Fruit fly (Drosophila melanogaster) whole organism, embryonic: Measurements from ENCODE around the gene Trim9.
A peak's percentile ranks its signal among the peaks of the same experiment; 100 is the strongest.

Experiments used
- Ada2b ChIP-seq: fragments of 200-800 bp; sonication (Bioruptor generic); IDR thresholded peaks from 2 replicates; pipeline ENCODE4 v1.3.6; 2022; ENCODE audit warnings: missing biosample characterization, missing genetic modification characterization
- Blimp-1 ChIP-seq: fragments of 200-800 bp; sonication (Bioruptor generic); optimal IDR thresholded peaks from 3 replicates; lab custom pipeline; 2018; ENCODE audit warnings: missing biosample characterization, missing genetic modification characterization, mild to moderate bottlenecking, moderate library complexity, missing genetic modification reagents
- CG10209 ChIP-seq: fragments of 200-800 bp; sonication (Bioruptor generic); optimal IDR thresholded peaks from 3 replicates; lab custom pipeline; 2017; ENCODE audit warnings: missing biosample characterization, mild to moderate bottlenecking, missing genetic modification characterization, missing genetic modification reagents
- CG10267 ChIP-seq: fragments of 200-800 bp; sonication (Bioruptor generic); optimal IDR thresholded peaks from 2 replicates; lab custom pipeline; 2018; ENCODE audit warnings: missing biosample characterization, mild to moderate bottlenecking, missing genetic modification characterization, moderate library complexity
- CG11398 ChIP-seq: fragments of 200-800 bp; sonication (Bioruptor generic); optimal IDR thresholded peaks from 2 replicates; lab custom pipeline; 2016; ENCODE audit warnings: missing biosample characterization, missing genetic modification characterization
- CG13123 ChIP-seq: fragments of 200-800 bp; sonication (Bioruptor generic); optimal IDR thresholded peaks from 2 replicates; lab custom pipeline; 2016; ENCODE audit warnings: missing biosample characterization, missing genetic modification characterization
- CG14710 ChIP-seq: fragments of 200-800 bp; sonication (Bioruptor generic); optimal IDR thresholded peaks from 3 replicates; lab custom pipeline; 2019; ENCODE audit warnings: missing biosample characterization, mild to moderate bottlenecking, missing genetic modification characterization, moderate library complexity
- CG14965 ChIP-seq: fragments of 200-800 bp; sonication (Bioruptor generic); optimal IDR thresholded peaks from 2 replicates; lab custom pipeline; 2016; ENCODE audit warnings: missing biosample characterization, missing genetic modification characterization, borderline replicate concordance
- CG17385 ChIP-seq: fragments of 200-800 bp; sonication (Bioruptor generic); optimal IDR thresholded peaks from 3 replicates; lab custom pipeline; 2018; ENCODE audit warnings: missing biosample characterization, mild to moderate bottlenecking, missing genetic modification characterization
- CG17612 ChIP-seq: fragments of 200-800 bp; sonication (Bioruptor generic); IDR thresholded peaks from 2 replicates; pipeline ENCODE4 v1.3.6; 2022; ENCODE audit warnings: missing biosample characterization, missing genetic modification characterization
- CG17912 ChIP-seq: fragments of 200-800 bp; sonication (Bioruptor generic); optimal IDR thresholded peaks from 2 replicates; lab custom pipeline; 2018; ENCODE audit warnings: missing biosample characterization, mild to moderate bottlenecking, missing genetic modification characterization
- CG1832 ChIP-seq: fragments of 200-800 bp; sonication (Bioruptor generic); optimal IDR thresholded peaks from 2 replicates; lab custom pipeline; 2017; ENCODE audit warnings: missing biosample characterization, mild to moderate bottlenecking, missing genetic modification characterization, inconsistent platforms
- CG2712 ChIP-seq: fragments of 200-800 bp; optimal IDR thresholded peaks from 3 replicates; lab custom pipeline; 2019; ENCODE audit warnings: missing biosample characterization, mild to moderate bottlenecking, missing genetic modification characterization, moderate library complexity
- CG2875 ChIP-seq: fragments of 200-800 bp; sonication (Bioruptor generic); optimal IDR thresholded peaks from 2 replicates; lab custom pipeline; 2017; ENCODE audit warnings: missing biosample characterization, mild to moderate bottlenecking, missing genetic modification characterization, missing genetic modification reagents
- CG30403 ChIP-seq: fragments of 200-800 bp; sonication (Bioruptor generic); optimal IDR thresholded peaks from 3 replicates; lab custom pipeline; 2016; ENCODE audit warnings: missing biosample characterization, missing genetic modification characterization
- CG31224 ChIP-seq: fragments of 200-800 bp; sonication (Bioruptor generic); IDR thresholded peaks from 2 replicates; pipeline ENCODE4 v1.3.6; 2022; ENCODE audit warnings: missing biosample characterization, missing genetic modification characterization
- CG3847 ChIP-seq: fragments of 200-800 bp; sonication (Bioruptor generic); IDR thresholded peaks from 2 replicates; pipeline ENCODE4 v1.3.6; 2022; ENCODE audit warnings: missing biosample characterization, missing genetic modification characterization
- CG6689 ChIP-seq: fragments of 200-800 bp; sonication (Bioruptor generic); IDR thresholded peaks from 2 replicates; pipeline ENCODE4 v1.3.6; 2022; ENCODE audit warnings: missing biosample characterization, missing genetic modification characterization
- CG7556 ChIP-seq: fragments of 200-800 bp; sonication (Bioruptor generic); optimal IDR thresholded peaks from 2 replicates; lab custom pipeline; 2017; ENCODE audit warnings: missing biosample characterization, mild to moderate bottlenecking, missing genetic modification characterization
- CG8089 ChIP-seq: fragments of 200-800 bp; sonication (Bioruptor generic); optimal IDR thresholded peaks from 3 replicates; lab custom pipeline; 2016; ENCODE audit warnings: missing biosample characterization, missing genetic modification characterization
- CG9437 ChIP-seq: fragments of 200-800 bp; sonication (Bioruptor generic); optimal IDR thresholded peaks from 2 replicates; lab custom pipeline; 2018; ENCODE audit warnings: missing biosample characterization, mild to moderate bottlenecking, missing genetic modification characterization
- Camta ChIP-seq: fragments of 200-800 bp; sonication (Bioruptor generic); optimal IDR thresholded peaks from 2 replicates; lab custom pipeline; 2016; ENCODE audit warnings: missing biosample characterization, missing genetic modification characterization
- D ChIP-seq, 2 experiments: fragments of 200-800 bp in 1 of 2; fragments of >200 bp in 1 of 2; sonication (Bioruptor generic) in 1 of 2; optimal IDR thresholded peaks; 2 replicates in 1 of 2; 3 replicates in 1 of 2; lab custom pipeline; 2017; ENCODE audit warnings: mild to moderate bottlenecking in 1 of 2, missing biosample characterization in 1 of 2, missing genetic modification characterization in 1 of 2, missing genetic modification reagents in 1 of 2
- Gug ChIP-seq: fragments of 200-800 bp; sonication (Bioruptor generic); IDR thresholded peaks from 4 replicates; pipeline ENCODE4 v1.3.6; 2022; ENCODE audit warnings: missing biosample characterization, missing genetic modification characterization
- Hr3 ChIP-seq: fragments of 200-800 bp; sonication (Bioruptor generic); optimal IDR thresholded peaks from 3 replicates; lab custom pipeline; 2016; ENCODE audit warnings: missing biosample characterization, missing genetic modification characterization
- Hr39 ChIP-seq: fragments of >200 bp; optimal IDR thresholded peaks from 2 replicates; lab custom pipeline; 2017
- Jarid2 ChIP-seq: fragments of 200-800 bp; sonication (Bioruptor generic); optimal IDR thresholded peaks from 3 replicates; lab custom pipeline; 2017; ENCODE audit warnings: mild to moderate bottlenecking, missing biosample characterization, missing genetic modification reagents, missing genetic modification characterization
- Nf-YA ChIP-seq: fragments of 200-800 bp; sonication (Bioruptor generic); IDR thresholded peaks from 2 replicates; pipeline ENCODE4 v1.3.6; 2022; ENCODE audit warnings: missing biosample characterization, missing genetic modification characterization
- Ptx1 ChIP-seq: fragments of 200-800 bp; sonication (Bioruptor generic); IDR thresholded peaks from 2 replicates; pipeline ENCODE4 v1.3.6; 2022; ENCODE audit warnings: missing biosample characterization, missing genetic modification characterization
- Sry-δ ChIP-seq: fragments of 200-800 bp; sonication (Bioruptor generic); optimal IDR thresholded peaks from 2 replicates; lab custom pipeline; 2016; ENCODE audit warnings: missing biosample characterization, missing genetic modification characterization
- caup ChIP-seq: fragments of 200-800 bp; sonication (Bioruptor generic); optimal IDR thresholded peaks from 3 replicates; lab custom pipeline; 2017; ENCODE audit warnings: missing biosample characterization, mild to moderate bottlenecking, missing genetic modification characterization, moderate library complexity; ENCODE audit not compliant: severe bottlenecking
- dan ChIP-seq: fragments of 200-800 bp; sonication (Bioruptor generic); IDR thresholded peaks from 2 replicates; pipeline ENCODE4 v1.3.6; 2022; ENCODE audit warnings: missing biosample characterization, missing genetic modification characterization
- dysf ChIP-seq: fragments of 200-800 bp; sonication (Bioruptor generic); IDR thresholded peaks from 3 replicates; pipeline ENCODE4 v1.3.6; 2022; ENCODE audit warnings: missing biosample characterization, missing genetic modification characterization
- fd102C ChIP-seq: fragments of 200-800 bp; sonication (Bioruptor generic); optimal IDR thresholded peaks from 2 replicates; lab custom pipeline; 2018; ENCODE audit warnings: missing biosample characterization, mild to moderate bottlenecking, missing genetic modification characterization, moderate library complexity
- gce ChIP-seq: fragments of 200-800 bp; sonication (Bioruptor generic); IDR thresholded peaks from 3 replicates; pipeline ENCODE4 v1.3.6; 2022; ENCODE audit warnings: missing biosample characterization, missing genetic modification characterization
- gt ChIP-seq: fragments of 200-800 bp; sonication (Bioruptor generic); IDR thresholded peaks from 2 replicates; pipeline ENCODE4 v1.3.6; 2022; ENCODE audit warnings: missing biosample characterization, missing genetic modification characterization
- lmd ChIP-seq: fragments of 200-800 bp; sonication (Bioruptor generic); IDR thresholded peaks from 2 replicates; pipeline ENCODE4 v1.3.6; 2022; ENCODE audit warnings: missing biosample characterization, missing genetic modification characterization
- luna ChIP-seq: fragments of 200-800 bp; sonication (Bioruptor generic); optimal IDR thresholded peaks from 2 replicates; lab custom pipeline; 2016; ENCODE audit warnings: missing biosample characterization, missing genetic modification characterization
- maf-S ChIP-seq: fragments of 200-800 bp; sonication (Bioruptor generic); optimal IDR thresholded peaks from 2 replicates; lab custom pipeline; 2016; ENCODE audit warnings: missing biosample characterization, missing genetic modification characterization
- nerfin-2 ChIP-seq: fragments of 200-800 bp; sonication (Bioruptor generic); IDR thresholded peaks from 2 replicates; pipeline ENCODE4 v1.3.6; 2022; ENCODE audit warnings: missing biosample characterization, missing genetic modification characterization; ENCODE audit not compliant: partially characterized antibody
- pb ChIP-seq: fragments of 200-800 bp; sonication (Bioruptor generic); optimal IDR thresholded peaks from 3 replicates; lab custom pipeline; 2016; ENCODE audit warnings: missing biosample characterization, missing genetic modification characterization
- pnt ChIP-seq: fragments of 200-800 bp; sonication (Bioruptor generic); optimal IDR thresholded peaks from 3 replicates; lab custom pipeline; 2016; ENCODE audit warnings: missing biosample characterization, missing genetic modification characterization
- pros ChIP-seq: fragments of 200-800 bp; sonication (Bioruptor generic); optimal IDR thresholded peaks from 3 replicates; lab custom pipeline; 2019; ENCODE audit warnings: missing biosample characterization, mild to moderate bottlenecking, missing genetic modification characterization, moderate library complexity
- sisA ChIP-seq: fragments of 200-800 bp; sonication (Bioruptor generic); IDR thresholded peaks from 2 replicates; pipeline ENCODE4 v1.3.6; 2022; ENCODE audit warnings: missing biosample characterization, missing genetic modification characterization
- trem ChIP-seq: fragments of 200-800 bp; optimal IDR thresholded peaks from 3 replicates; lab custom pipeline; 2019; ENCODE audit warnings: missing biosample characterization, mild to moderate bottlenecking, missing genetic modification characterization, moderate library complexity
- twi ChIP-seq: fragments of 200-800 bp; optimal IDR thresholded peaks from 2 replicates; lab custom pipeline; 2019; ENCODE audit warnings: missing biosample characterization, mild to moderate bottlenecking, missing genetic modification characterization, moderate library complexity
- vfl ChIP-seq: fragments of 200-800 bp; sonication (Bioruptor generic); optimal IDR thresholded peaks from 2 replicates; lab custom pipeline; 2016; ENCODE audit warnings: missing biosample characterization, missing genetic modification characterization
- wdn ChIP-seq: fragments of 200-800 bp; sonication (Bioruptor generic); IDR thresholded peaks from 2 replicates; pipeline ENCODE4 v1.3.6; 2022; ENCODE audit warnings: missing biosample characterization, missing genetic modification characterization
- wek ChIP-seq: fragments of 200-800 bp; sonication (Bioruptor generic); optimal IDR thresholded peaks from 3 replicates; lab custom pipeline; 2018; ENCODE audit warnings: missing biosample characterization, mild to moderate bottlenecking, missing genetic modification characterization, moderate library complexity
- wor ChIP-seq: fragments of 200-800 bp; sonication (Bioruptor generic); IDR thresholded peaks from 2 replicates; pipeline ENCODE4 v1.3.6; 2022; ENCODE audit warnings: missing biosample characterization, missing genetic modification characterization

The Trim9 gene

DNA sequence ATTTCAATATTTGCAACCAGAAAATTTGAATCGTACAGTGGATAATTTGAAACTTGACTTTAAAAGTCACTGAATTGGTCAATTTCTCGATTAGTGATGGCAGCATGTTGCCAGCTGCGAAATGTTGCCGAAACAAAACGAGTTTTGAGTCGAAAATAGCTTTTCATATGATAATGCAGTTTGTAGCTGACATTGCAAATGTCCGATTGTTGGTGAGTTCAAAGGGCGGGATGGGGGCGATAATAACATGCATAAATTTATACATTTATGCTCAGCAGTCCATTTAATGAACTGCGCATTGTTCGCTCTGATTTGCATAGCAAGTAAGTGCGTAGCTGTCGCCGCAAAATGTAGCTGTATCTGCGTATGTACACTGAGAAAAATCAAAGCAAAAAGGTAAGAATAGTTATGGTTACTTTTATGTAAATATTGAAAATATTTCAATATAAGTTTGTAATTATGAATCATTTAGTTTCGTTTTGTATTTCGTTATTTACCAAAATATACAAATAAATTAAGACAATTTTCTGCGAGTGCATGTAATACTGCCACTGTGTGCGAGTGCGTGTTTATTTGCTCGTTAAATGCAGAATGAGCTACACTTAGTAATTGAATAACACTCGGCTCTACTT, 17.6 kb upstream of the Trim9 start, which contains the start of gene Lip4 (continued):
- TF ChIP-seq gce (GFP tag; lab: Robert Waterston, UW): peak; percentile 38; the same call in 1 of the 3 replicates
- peak; percentile 30 for TF ChIP-seq vfl
- TF ChIP-seq CG14710 (tag; lab: Kevin White, UChicago): peak; percentile 63
- TF ChIP-seq wek (GFP tag; lab: Kevin White, UChicago): peak; percentile 14
- peak; percentile 46 for TF ChIP-seq CG31224 (GFP tag; lab: Robert Waterston, UW)
- TF ChIP-seq twi (tag; lab: Kevin White, UChicago): peak; percentile 9
- peak; percentile 35; the same call in 1 of the 2 replicates for TF ChIP-seq Nf-YA (GFP tag; lab: Robert Waterston, UW)
- TF ChIP-seq CG2875: peak; percentile 38
- TF ChIP-seq CG7556 (GFP tag; lab: Kevin White, UChicago): peak; percentile 82
- no peak for TF ChIP-seq CG11398 (GFP tag; lab: Kevin White, UChicago)
- peak; percentile 83 for TF ChIP-seq CG2712
- TF ChIP-seq dan (GFP tag; lab: Robert Waterston, UW): no peak
- peak; percentile 83 for TF ChIP-seq lmd (GFP tag; lab: Robert Waterston, UW)
- peak; percentile 70 for TF ChIP-seq wor (GFP tag; lab: Robert Waterston, UW)
- peak; percentile 78 for TF ChIP-seq CG6689 (GFP tag; lab: Robert Waterston, UW)
- TF ChIP-seq Jarid2: peak; percentile 47
- TF ChIP-seq Hr39 (lab: Kevin White, UChicago): no peak
- TF ChIP-seq Blimp-1 (GFP tag; lab: Kevin White, UChicago): peak; percentile 70
- TF ChIP-seq Hr3 (GFP tag; lab: Kevin White, UChicago): peak; percentile 58
- TF ChIP-seq pb (GFP tag; lab: Kevin White, UChicago): no peak
- TF ChIP-seq Ptx1 (GFP tag; lab: Robert Waterston, UW): peak; percentile 84
- peak; percentile 70 for TF ChIP-seq CG17385 (GFP tag; lab: Kevin White, UChicago)
- TF ChIP-seq CG10267: peak; percentile 61
- peak; percentile 65 for TF ChIP-seq caup (GFP tag; lab: Kevin White, UChicago)
- TF ChIP-seq gt (GFP tag; lab: Robert Waterston, UW): no peak
- TF ChIP-seq CG17912 (GFP tag; lab: Kevin White, UChicago): no peak
- peak; percentile 79 for TF ChIP-seq CG30403 (GFP tag; lab: Kevin White, UChicago)
- TF ChIP-seq CG17612 (GFP tag; lab: Robert Waterston, UW): peak; percentile 43; the same call in 1 of the 2 replicates
- peak; percentile 24; the same call in 1 of the 4 replicates for TF ChIP-seq Gug (GFP tag; lab: Robert Waterston, UW)
- TF ChIP-seq CG8089 (GFP tag; lab: Kevin White, UChicago): peak; percentile 42
- no peak for TF ChIP-seq fd102C (GFP tag; lab: Kevin White, UChicago)
- no peak for TF ChIP-seq sisA (GFP tag; lab: Robert Waterston, UW)
- peak; percentile 59 for TF ChIP-seq CG13123 (GFP tag; lab: Kevin White, UChicago)
- no peak for TF ChIP-seq D (optimal IDR thresholded peaks at IDR 0.05; lab: Kevin White, UChicago)
- peak; percentile 43 for TF ChIP-seq D (GFP tag; optimal IDR thresholded peaks at IDR 0.05; lab: Kevin White, UChicago)
- peak; percentile 79 for TF ChIP-seq Ada2b (GFP tag; lab: Robert Waterston, UW)
- TF ChIP-seq CG10209 (GFP tag; lab: Kevin White, UChicago): peak; percentile 75
- TF ChIP-seq dysf (GFP tag; lab: Robert Waterston, UW): peak; percentile 85
- TF ChIP-seq CG1832 (GFP tag; lab: Kevin White, UChicago): no peak
- TF ChIP-seq maf-S: peak; percentile 22
- no peak for TF ChIP-seq luna (GFP tag; lab: Kevin White, UChicago)
- TF ChIP-seq trem (tag; lab: Kevin White, UChicago): peak; percentile 44
- TF ChIP-seq pros (GFP tag; lab: Kevin White, UChicago): no peak
- peak; percentile 2 for TF ChIP-seq pnt (GFP tag; lab: Kevin White, UChicago)
- TF ChIP-seq CG3847: peak; percentile 73; the same call in 1 of the 2 replicates
- TF ChIP-seq Sry-δ (GFP tag; lab: Kevin White, UChicago): no peak
- no peak for TF ChIP-seq CG14965 (GFP tag; lab: Kevin White, UChicago)
- TF ChIP-seq CG9437 (GFP tag; lab: Kevin White, UChicago): peak; percentile 69
- peak; percentile 36 for TF ChIP-seq Camta (GFP tag; lab: Kevin White, UChicago)
- no peak for TF ChIP-seq nerfin-2 (GFP tag; lab: Robert Waterston, UW)
- TF ChIP-seq wdn (GFP tag; lab: Robert Waterston, UW): peak; percentile 66
